Worm (Caenorhabditis elegans) whole organism, mixed stage, embryonic: ENCODE data around the gene C37C3.12.

Source experiments
- M03D4.4 ChIP-seq: sonication (generic microtip); optimal IDR thresholded peaks from 2 replicates; lab custom pipeline; 2017; ENCODE audit warnings: mild to moderate bottlenecking, missing genetic modification characterization, missing compliant biosample characterization
- blmp-1 ChIP-seq: fragments of 150-350 bp; optimal IDR thresholded peaks from 2 replicates; lab custom pipeline; 2014; ENCODE audit warnings: missing biosample characterization, missing genetic modification characterization
- ceh-43 ChIP-seq: fragments of 200-800 bp; sonication (Bioruptor generic); optimal IDR thresholded peaks from 2 replicates; lab custom pipeline; 2018; ENCODE audit warnings: mild to moderate bottlenecking, missing genetic modification characterization, moderate library complexity, missing compliant biosample characterization
- ceh-83 ChIP-seq: fragments of 200-800 bp; sonication (Bioruptor generic); optimal IDR thresholded peaks from 2 replicates; lab custom pipeline; 2018; ENCODE audit warnings: mild to moderate bottlenecking, missing genetic modification characterization, missing compliant biosample characterization
- ces-1 ChIP-seq: fragments of 150-350 bp; optimal IDR thresholded peaks from 2 replicates; lab custom pipeline; 2014; ENCODE audit warnings: missing biosample characterization, missing genetic modification reagents, missing genetic modification characterization
- drap-1 ChIP-seq: fragments of 200-800 bp; sonication (Bioruptor generic); optimal IDR thresholded peaks from 3 replicates; lab custom pipeline; 2018; ENCODE audit warnings: mild to moderate bottlenecking, missing genetic modification characterization, missing compliant biosample characterization
- elt-1 ChIP-seq: sonication (generic microtip); optimal IDR thresholded peaks from 2 replicates; lab custom pipeline; 2017; ENCODE audit warnings: missing genetic modification characterization, mild to moderate bottlenecking, missing compliant biosample characterization, antibody characterized with exemption, moderate library complexity, borderline replicate concordance; ENCODE audit not compliant: insufficient read depth
- elt-3 ChIP-seq: fragments of 150-350 bp; optimal IDR thresholded peaks from 2 replicates; lab custom pipeline; 2014; ENCODE audit warnings: missing biosample characterization, missing genetic modification characterization
- hlh-1 ChIP-seq: fragments of 150-350 bp; optimal IDR thresholded peaks from 2 replicates; lab custom pipeline; 2014; ENCODE audit warnings: missing biosample characterization, missing genetic modification reagents, missing genetic modification characterization
- lin-13 ChIP-seq: fragments of 150-350 bp; optimal IDR thresholded peaks from 2 replicates; lab custom pipeline; 2014; ENCODE audit warnings: missing biosample characterization, missing genetic modification characterization
- lsy-2 ChIP-seq: fragments of 150-350 bp; optimal IDR thresholded peaks from 2 replicates; lab custom pipeline; 2014; ENCODE audit warnings: missing biosample characterization, missing genetic modification characterization
- mab-5 ChIP-seq: fragments of 150-350 bp; optimal IDR thresholded peaks from 2 replicates; lab custom pipeline; 2014; ENCODE audit warnings: missing biosample characterization, missing genetic modification characterization
- mep-1 ChIP-seq: fragments of 150-350 bp; optimal IDR thresholded peaks from 2 replicates; lab custom pipeline; 2017; ENCODE audit warnings: missing biosample characterization, missing genetic modification reagents, missing genetic modification characterization, inconsistent platforms
- mls-2 ChIP-seq: sonication (generic microtip); optimal IDR thresholded peaks from 2 replicates; lab custom pipeline; 2016; ENCODE audit warnings: mild to moderate bottlenecking, missing genetic modification characterization, moderate library complexity, missing compliant biosample characterization
- nhr-12 ChIP-seq: fragments of 150-350 bp; optimal IDR thresholded peaks from 2 replicates; lab custom pipeline; 2014; ENCODE audit warnings: missing biosample characterization, missing genetic modification characterization
- nhr-2 ChIP-seq: fragments of 150-350 bp; optimal IDR thresholded peaks from 2 replicates; lab custom pipeline; 2014; ENCODE audit warnings: missing biosample characterization, missing genetic modification characterization
- nhr-237 ChIP-seq: fragments of 150-350 bp; optimal IDR thresholded peaks from 2 replicates; lab custom pipeline; 2014; ENCODE audit warnings: missing biosample characterization, missing genetic modification characterization
- nhr-28 ChIP-seq: fragments of 150-350 bp; optimal IDR thresholded peaks from 2 replicates; lab custom pipeline; 2014; ENCODE audit warnings: missing biosample characterization, missing genetic modification characterization
- nhr-76 ChIP-seq: sonication (generic microtip); optimal IDR thresholded peaks from 2 replicates; lab custom pipeline; 2017; ENCODE audit warnings: missing biosample characterization, missing genetic modification characterization
- pha-4 ChIP-seq: fragments of 150-350 bp; optimal IDR thresholded peaks from 2 replicates; lab custom pipeline; 2018; ENCODE audit warnings: missing biosample characterization, missing genetic modification reagents, missing genetic modification characterization
- sem-2 ChIP-seq: fragments of 200-800 bp; sonication (Bioruptor generic); optimal IDR thresholded peaks from 2 replicates; lab custom pipeline; 2018; ENCODE audit warnings: mild to moderate bottlenecking, missing genetic modification characterization, missing compliant biosample characterization
- snpc-4 ChIP-seq: fragments of 150-350 bp; optimal IDR thresholded peaks from 2 replicates; lab custom pipeline; 2014; ENCODE audit warnings: missing biosample characterization, missing genetic modification characterization
- sptf-1 ChIP-seq: sonication (generic microtip); optimal IDR thresholded peaks from 2 replicates; lab custom pipeline; 2017; ENCODE audit warnings: mild to moderate bottlenecking, missing genetic modification characterization, moderate library complexity, missing compliant biosample characterization
- tbx-8 ChIP-seq: fragments of 200-800 bp; sonication (Bioruptor generic); optimal IDR thresholded peaks from 2 replicates; lab custom pipeline; 2018; ENCODE audit warnings: mild to moderate bottlenecking, missing genetic modification characterization, moderate library complexity, missing compliant biosample characterization
- unc-120 ChIP-seq: sonication (generic microtip); optimal IDR thresholded peaks from 2 replicates; lab custom pipeline; 2017; ENCODE audit warnings: missing genetic modification characterization, missing compliant biosample characterization; ENCODE audit not compliant: poor library complexity, severe bottlenecking
- unc-39 ChIP-seq: fragments of 150-350 bp; optimal IDR thresholded peaks from 2 replicates; lab custom pipeline; 2014; ENCODE audit warnings: missing biosample characterization, missing genetic modification characterization
- unc-62 ChIP-seq: fragments of 150-350 bp; optimal IDR thresholded peaks from 2 replicates; lab custom pipeline; 2014; ENCODE audit warnings: missing biosample characterization, missing genetic modification reagents, missing genetic modification characterization
- zip-8 ChIP-seq: fragments of 150-350 bp; optimal IDR thresholded peaks from 2 replicates; lab custom pipeline; 2014; ENCODE audit warnings: missing biosample characterization, missing genetic modification characterization
- ztf-11 ChIP-seq: fragments of 150-350 bp; optimal IDR thresholded peaks from 2 replicates; lab custom pipeline; 2014; ENCODE audit warnings: missing biosample characterization, missing genetic modification characterization

Gene C37C3.12

ce11 chrV:7839485-7839884 is at the start of gene C37C3.12:
TSS of gene C37C3.12 (minus strand) at chrV:7839585.
- no peak for TF ChIP-seq lsy-2 (tag; lab: Kevin White, UChicago)
- TF ChIP-seq zip-8 (tag; lab: Kevin White, UChicago), result no peak
- no peak for TF ChIP-seq unc-120 (tag; lab: Kevin White, UChicago)
- no peak for TF ChIP-seq nhr-28 (tag; lab: Kevin White, UChicago)
- no peak for TF ChIP-seq drap-1
- TF ChIP-seq pha-4 (tag; lab: Kevin White, UChicago), result no peak
- TF ChIP-seq unc-62 (GFP tag; lab: Kevin White, UChicago), result no peak
- TF ChIP-seq mab-5 (tag; lab: Kevin White, UChicago), result no peak
- TF ChIP-seq ceh-83 (GFP tag; lab: Kevin White, UChicago), result no peak
- no peak for TF ChIP-seq unc-39

DNA sequence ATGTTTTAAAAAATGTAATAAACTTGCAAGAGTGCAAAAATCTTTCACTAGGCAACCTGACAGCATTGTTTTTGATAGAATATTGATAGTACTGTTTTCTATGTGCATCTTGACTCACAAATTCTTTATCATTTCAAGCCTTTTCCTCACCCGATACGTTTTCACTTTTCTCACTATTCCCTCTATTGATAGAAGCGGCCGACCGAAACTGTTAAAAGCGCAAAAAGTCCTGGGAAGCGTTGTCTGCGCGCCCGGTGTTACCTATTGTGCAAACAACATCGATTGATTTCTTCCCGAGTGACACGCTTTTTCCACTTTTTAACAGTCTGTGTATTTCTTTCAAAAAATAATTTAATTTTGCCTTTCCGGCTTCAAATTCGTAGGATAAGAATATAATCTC is 48.7 kb upstream of the C37C3.12 start:
- TF ChIP-seq nhr-12 (tag; lab: Kevin White, UChicago) (no peak), lin-13 (tag; lab: Kevin White, UChicago) (no peak), nhr-28 (tag; lab: Kevin White, UChicago) (no peak), snpc-4 (tag; lab: Kevin White, UChicago) (no peak), ces-1 (no peak), elt-3 (no peak), hlh-1 (no peak), mls-2 (tag; lab: Kevin White, UChicago) (no peak), drap-1 (no peak), ztf-11 (tag; lab: Kevin White, UChicago) (no peak), M03D4.4 (tag; lab: Kevin White, UChicago) (no peak)

- no peak for TF ChIP-seq ztf-11 (tag; lab: Kevin White, UChicago)
- TF ChIP-seq ces-1, result peak; percentile 27
Measured at ce11 chrV:7884441-7884840, 45.1 kb upstream of the C37C3.12 start.

ce11 chrV:7878411-7878964 is 39.1 kb upstream of the C37C3.12 start, which contains the start of gene F40A3.2:
TSS of gene F40A3.2 (plus strand) at chrV:7878914.
- TF ChIP-seq nhr-12 (tag; lab: Kevin White, UChicago) (no peak), sptf-1 (tag; lab: Kevin White, UChicago) (no peak), nhr-237 (tag; lab: Kevin White, UChicago) (no peak)

DNA sequence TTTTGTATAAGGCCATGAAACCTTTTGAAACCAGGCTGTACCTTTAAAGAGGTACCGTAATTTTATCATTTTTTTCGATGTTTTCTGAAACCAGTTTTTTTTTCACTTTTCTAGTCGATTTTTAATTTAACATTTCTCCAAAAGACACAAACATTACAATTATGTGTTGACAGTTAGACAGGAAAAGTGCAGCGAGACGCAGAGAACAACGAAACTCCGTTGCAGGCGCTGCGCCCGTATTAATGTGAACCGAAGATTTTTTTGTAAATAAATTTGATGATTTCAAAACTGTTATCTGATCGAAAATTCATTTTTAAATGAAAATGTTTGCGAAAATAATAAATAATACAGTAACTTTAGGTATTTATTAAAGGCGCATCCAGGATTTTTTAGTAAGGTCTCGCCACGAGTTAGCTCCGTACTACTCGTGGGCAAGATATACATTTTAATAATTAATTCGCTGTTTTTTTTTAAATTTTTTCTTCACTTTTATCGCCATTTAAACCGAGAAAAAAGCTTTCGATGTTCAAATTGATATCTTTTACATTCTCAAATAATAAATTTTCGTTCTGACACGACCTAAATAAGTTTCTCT is 37.6 kb upstream of the C37C3.12 start, which contains the start of gene F40A3.3:
F40A3.3 (plus strand) TSS at position 564 of the 595 bp plus-strand sequence.
- no peak for TF ChIP-seq nhr-28 (tag; lab: Kevin White, UChicago)
- TF ChIP-seq lin-13 (tag; lab: Kevin White, UChicago), result no peak

ce11 chrV:7875456-7875855 is 36.1 kb upstream of the C37C3.12 start, which contains the start of gene F40A3.4:
TSS of gene F40A3.4 (plus strand) at chrV:7875756.
- TF ChIP-seq tbx-8 (GFP tag; lab: Kevin White, UChicago) (no peak), ces-1 (no peak), hlh-1 (no peak), blmp-1 (tag; lab: Kevin White, UChicago) (no peak), sptf-1 (tag; lab: Kevin White, UChicago) (no peak), mep-1 (tag; lab: Kevin White, UChicago) (no peak), zip-8 (tag; lab: Kevin White, UChicago) (no peak), drap-1 (no peak), unc-39 (no peak), nhr-76 (tag; lab: Kevin White, UChicago) (no peak), unc-62 (GFP tag; lab: Kevin White, UChicago) (no peak), sem-2 (GFP tag; lab: Kevin White, UChicago) (no peak), nhr-28 (tag; lab: Kevin White, UChicago) (no peak), elt-1 (no peak), ztf-11 (tag; lab: Kevin White, UChicago) (no peak), nhr-2 (tag; lab: Kevin White, UChicago) (no peak), ceh-43 (GFP tag; lab: Kevin White, UChicago) (no peak), elt-3 (no peak)
